Worm (Caenorhabditis elegans): Measurements from ENCODE around the gene rcs-1.

Gene rcs-1

DNA sequence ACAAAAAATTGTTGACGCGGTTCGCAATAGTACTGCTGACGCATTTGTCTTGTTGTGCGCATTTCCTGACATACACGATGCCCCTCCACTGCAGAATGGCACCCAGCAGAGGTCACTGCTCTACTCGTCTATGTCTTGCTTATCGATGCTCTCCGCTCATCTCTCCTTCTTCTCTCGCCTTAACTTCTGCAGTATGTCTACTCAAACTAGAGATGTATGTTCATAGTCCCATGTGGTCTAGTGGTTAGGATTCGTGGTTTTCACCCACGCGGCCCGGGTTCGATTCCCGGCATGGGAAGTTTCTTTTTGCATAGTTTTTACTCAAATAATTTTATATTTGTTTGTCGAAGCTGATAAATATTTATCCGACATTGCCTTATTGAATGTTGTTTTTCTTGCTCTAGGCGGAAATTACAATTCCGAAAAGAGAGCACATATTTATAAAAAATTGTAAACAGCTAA lies 7.6 kb upstream of the rcs-1 start, which contains the start of gene C28G1.2 (continued):
- TF ChIP-seq madf-9 (GFP tag; conservative IDR thresholded peaks at IDR 0.05) (peak; percentile 94), ceh-20 (GFP tag; IDR thresholded peaks at IDR 0.05) (peak; percentile 97), dmd-9 (GFP tag; IDR thresholded peaks at IDR 0.05) (peak; percentile 93), ceh-32 (tag; optimal IDR thresholded peaks at IDR 0.05; ENCODE audit: poor library complexity) (no peak)

DNA sequence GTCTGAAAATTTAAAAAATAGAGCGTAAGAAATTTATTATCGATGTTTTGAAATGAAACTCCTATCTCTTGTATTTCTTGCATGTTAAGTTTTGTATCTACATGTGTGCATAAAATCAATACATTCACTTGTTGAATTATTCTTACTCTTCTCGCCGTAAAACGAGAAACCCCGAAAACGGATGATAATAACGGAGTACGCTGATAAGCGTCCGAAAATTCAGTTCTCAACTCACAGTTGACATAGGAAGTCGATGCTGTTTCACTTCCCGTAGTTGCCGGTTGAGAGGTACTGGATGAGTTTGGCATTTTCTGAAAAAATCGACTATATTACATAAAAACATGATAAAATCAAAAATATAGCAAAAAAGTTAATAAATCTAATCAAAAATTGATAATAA lies 7.1 kb upstream of the rcs-1 start, which contains the start of gene sec-15:
TSS of gene sec-15 (minus strand) at position 311 of the 400 bp plus-strand sequence.
- TF ChIP-seq dmd-8 (GFP tag; IDR thresholded peaks at IDR 0.05) (no peak), hif-1 (tag; optimal IDR thresholded peaks at IDR 0.05) (no peak), saeg-2 (GFP tag; IDR thresholded peaks at IDR 0.05) (no peak), lin-39 (tag; optimal IDR thresholded peaks at IDR 0.05) (no peak), unc-62 (GFP tag; optimal IDR thresholded peaks at IDR 0.05 in 1 of 2) (no peak), unc-62 (tag; optimal IDR thresholded peaks at IDR 0.05) (no peak), unc-130 (GFP tag; optimal IDR thresholded peaks at IDR 0.05) (no peak), pqm-1 (tag; optimal IDR thresholded peaks at IDR 0.05) (peak; percentile 81), zfp-3 (GFP tag; conservative IDR thresholded peaks at IDR 0.05) (no peak), daf-16 (GFP tag; optimal IDR thresholded peaks at IDR 0.05) (no peak), daf-16 (tag; optimal IDR thresholded peaks at IDR 0.05) (peak; percentile 45), hlh-11 (tag; optimal IDR thresholded peaks at IDR 0.05) (no peak), fos-1 (tag; optimal IDR thresholded peaks at IDR 0.05) (no peak), nhr-76 (tag; optimal IDR thresholded peaks at IDR 0.05) (no peak)

ce11 chrX:8831162-8831561 lies 2.8 kb upstream of the rcs-1 start, which contains the start of gene C28G1.6:
Gene C28G1.6 (minus strand): TSS chrX:8831262.
- TF ChIP-seq Y48G9A.11 (GFP tag; IDR thresholded peaks at IDR 0.05), result no peak
- no peak for TF ChIP-seq hif-1 (tag; optimal IDR thresholded peaks at IDR 0.05)
- no peak for TF ChIP-seq T20F7.1 (GFP tag; optimal IDR thresholded peaks at IDR 0.05)
- no peak for TF ChIP-seq madf-5 (GFP tag; IDR thresholded peaks at IDR 0.05)
- TF ChIP-seq daf-8 (GFP tag; IDR thresholded peaks at IDR 0.05), result no peak
- no peak for TF ChIP-seq nhr-77 (tag; optimal IDR thresholded peaks at IDR 0.05)
- peak; percentile 17 for TF ChIP-seq pqm-1 (tag; optimal IDR thresholded peaks at IDR 0.05)
- no peak for TF ChIP-seq dmd-8 (GFP tag; IDR thresholded peaks at IDR 0.05)
- TF ChIP-seq dmd-6 (GFP tag; IDR thresholded peaks at IDR 0.05), result peak; percentile 12; the same call in 1 of the 2 replicates
- no peak for TF ChIP-seq fos-1 (tag; optimal IDR thresholded peaks at IDR 0.05)
- TF ChIP-seq daf-16 (GFP tag; optimal IDR thresholded peaks at IDR 0.05), result no peak
- TF ChIP-seq daf-16 (tag; optimal IDR thresholded peaks at IDR 0.05), result peak; percentile 36

- peak; percentile 82 for TF ChIP-seq dve-1 (tag; optimal IDR thresholded peaks at IDR 0.05; ENCODE audit: insufficient read depth)
- 0 out of 2 replicates have a peak, but pooled peaks have one; percentile 38 for TF ChIP-seq tra-1 (GFP tag; IDR thresholded peaks at IDR 0.05)
- TF ChIP-seq hlh-11 (tag; optimal IDR thresholded peaks at IDR 0.05), result peak; percentile 73
- TF ChIP-seq aha-1 (tag), result peak; percentile 43
- TF ChIP-seq hlh-30 (tag; optimal IDR thresholded peaks at IDR 0.05; ENCODE audit: insufficient read depth), result peak; percentile 23
- TF ChIP-seq daf-16 (GFP tag; optimal IDR thresholded peaks at IDR 0.05), result no peak
- peak; percentile 78 for TF ChIP-seq daf-16 (tag; optimal IDR thresholded peaks at IDR 0.05)
- TF ChIP-seq zfp-2 (tag; optimal IDR thresholded peaks at IDR 0.05), result no peak
- peak; percentile 10 for TF ChIP-seq nhr-48 (tag; optimal IDR thresholded peaks at IDR 0.05)
- no peak for TF ChIP-seq lin-29 (GFP tag; IDR thresholded peaks at IDR 0.05)
- no peak for TF ChIP-seq unc-130 (GFP tag; optimal IDR thresholded peaks at IDR 0.05)
- TF ChIP-seq mxl-3 (GFP tag; optimal IDR thresholded peaks at IDR 0.05), result peak; percentile 16
- TF ChIP-seq pqm-1 (tag; optimal IDR thresholded peaks at IDR 0.05), result peak; percentile 98
- no peak for TF ChIP-seq F37D6.2 (tag; optimal IDR thresholded peaks at IDR 0.05)
- TF ChIP-seq php-3 (GFP tag; IDR thresholded peaks at IDR 0.05), result peak; percentile 66; the same call in 1 of the 2 replicates
- peak; percentile 40 for TF ChIP-seq nhr-77 (tag; optimal IDR thresholded peaks at IDR 0.05)
- TF ChIP-seq unc-39 (tag; optimal IDR thresholded peaks at IDR 0.05), result no peak
- peak; percentile 51; the same call in 1 of the 2 replicates for TF ChIP-seq dmd-6 (GFP tag; IDR thresholded peaks at IDR 0.05)
- TF ChIP-seq lsy-2 (tag; optimal IDR thresholded peaks at IDR 0.05), result peak in 1 of 2 experiments; percentile 11
- TF ChIP-seq zag-1 (tag; optimal IDR thresholded peaks at IDR 0.05), result no peak
- TF ChIP-seq nhr-28 (tag; optimal IDR thresholded peaks at IDR 0.05), result peak; percentile 81
Observed at ce11 chrX:8824437-8824836, 3.9 kb downstream of the rcs-1 start, which contains the start of gene ifd-1. Gene ifd-1 (minus strand): TSS chrX:8824448.
